Fruit fly (Drosophila melanogaster): ENCODE results near the gene PGRP-SB2.

DNA sequence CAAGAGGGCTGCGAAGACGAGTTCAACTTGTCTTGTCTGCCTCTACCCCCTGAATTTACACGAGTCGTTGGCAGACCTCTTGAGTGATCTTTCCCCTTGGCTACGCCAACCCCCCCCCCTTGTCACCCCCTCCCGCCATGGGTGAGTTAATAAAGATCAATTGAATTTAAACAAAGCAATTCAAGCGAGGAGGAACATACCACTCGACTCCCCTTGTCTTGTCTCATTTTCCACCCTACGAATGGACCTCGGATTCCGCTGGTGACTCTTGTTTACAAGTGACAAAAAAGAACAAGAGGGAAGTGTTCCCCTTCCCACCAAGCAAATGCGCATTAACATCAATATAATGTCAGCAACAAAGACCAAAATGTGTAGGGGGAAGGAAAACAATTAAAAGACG lies 23.5 kb upstream of the PGRP-SB2 start:
- TF ChIP-seq psq (optimal IDR thresholded peaks at IDR 0.05) (no peak), insv (optimal IDR thresholded peaks at IDR 0.05) (no peak), h (optimal IDR thresholded peaks at IDR 0.05) (no peak)

Data from Kc167 (cell line).